Fruit fly (Drosophila melanogaster): ENCODE data around the gene Vps2.

Vps2 gene

DNA sequence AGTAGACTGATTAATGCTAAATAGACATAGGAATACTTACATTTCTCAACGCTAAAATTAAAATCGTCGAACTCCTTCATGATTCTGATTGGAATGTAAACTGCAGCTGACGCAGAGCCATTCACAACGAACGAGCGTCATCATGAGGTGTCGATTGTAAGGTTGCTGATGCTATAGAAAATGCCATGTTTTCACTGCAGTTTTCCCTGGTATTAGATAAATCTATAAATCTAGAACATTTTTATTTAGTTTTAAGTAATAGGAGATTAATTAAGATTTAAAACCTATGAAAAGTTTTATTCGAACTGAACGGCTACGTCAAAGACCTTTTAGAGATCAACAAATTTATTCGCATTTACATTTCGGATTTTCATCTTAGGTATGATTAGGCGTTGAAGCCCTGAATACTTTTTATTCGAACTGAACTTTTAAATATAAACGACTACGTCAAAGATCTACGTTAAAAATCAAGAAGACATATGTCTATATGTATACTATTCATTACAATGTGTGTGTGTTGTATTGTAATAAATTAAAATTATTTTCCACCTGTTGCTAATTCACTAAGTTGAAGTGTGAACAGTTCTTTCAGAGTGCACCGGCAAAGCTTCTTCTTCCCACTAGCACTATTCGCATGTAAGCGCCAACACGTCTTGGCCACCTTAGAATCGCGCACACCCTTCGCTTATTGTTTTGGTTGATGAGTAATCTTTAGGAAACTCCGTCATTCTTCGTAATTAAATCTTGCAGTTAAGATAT is at the start of gene Vps2, which contains the start of gene Exo84:
TSS of gene Vps2 (plus strand) at position 672 of the 759 bp plus-strand sequence.
TSS of gene Exo84 (minus strand) at position 108 of the 759 bp plus-strand sequence.
- TF ChIP-seq CG17801 (GFP tag; optimal IDR thresholded peaks at IDR 0.05; ENCODE audit: partially characterized antibody), result no peak

- TF ChIP-seq CG17801 (GFP tag; optimal IDR thresholded peaks at IDR 0.05; ENCODE audit: partially characterized antibody), result no peak
Measured at dm6 chr3R:26004377-26005000, 48.1 kb upstream of the Vps2 start.

DNA sequence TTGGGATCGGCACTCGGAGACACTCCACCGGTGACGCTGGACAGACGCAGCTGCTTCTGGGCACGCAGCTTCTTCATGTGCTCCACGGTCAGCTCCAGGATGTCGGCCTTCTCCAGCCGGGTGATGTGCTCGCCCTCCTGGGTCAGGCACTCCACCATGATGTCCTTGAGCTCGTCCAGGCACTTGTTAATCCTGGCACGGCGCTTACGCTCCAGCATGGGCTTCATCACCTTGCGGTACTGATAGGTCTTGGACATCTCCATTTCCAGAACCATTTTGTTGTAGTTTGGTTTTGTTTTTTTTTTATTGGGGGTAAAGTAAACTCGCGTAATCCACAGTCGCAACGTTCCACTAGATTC is 47.0 kb upstream of the Vps2 start:
- no peak for TF ChIP-seq CG17801 (GFP tag; optimal IDR thresholded peaks at IDR 0.05; ENCODE audit: partially characterized antibody)

- TF ChIP-seq CG17801 (GFP tag; optimal IDR thresholded peaks at IDR 0.05; ENCODE audit: partially characterized antibody), result peak; percentile 11
Measured at dm6 chr3R:26005978-26006934, 46.4 kb upstream of the Vps2 start.

DNA sequence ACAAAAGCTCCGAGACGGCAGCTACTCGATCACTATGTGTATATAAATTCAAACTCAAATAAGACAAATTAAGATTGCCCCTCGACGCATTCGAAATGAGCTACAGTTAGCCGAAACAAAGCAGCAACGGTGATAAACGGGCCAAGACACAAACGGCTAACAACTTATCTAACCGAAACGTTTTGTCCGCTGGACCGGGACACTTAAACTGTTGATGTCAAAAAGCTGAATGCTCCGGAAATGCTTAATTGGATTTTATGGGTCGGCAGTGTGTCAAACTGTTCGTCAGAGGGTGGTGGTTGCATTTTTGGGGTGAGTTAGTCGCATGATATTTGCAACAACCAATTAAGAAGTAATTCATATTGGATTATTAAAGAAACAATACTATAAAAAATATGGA is 45.3 kb upstream of the Vps2 start:
- TF ChIP-seq CG17801 (GFP tag; optimal IDR thresholded peaks at IDR 0.05; ENCODE audit: partially characterized antibody), result no peak

- TF ChIP-seq CG17801 (GFP tag; optimal IDR thresholded peaks at IDR 0.05; ENCODE audit: partially characterized antibody), result peak; percentile 76
Measured at dm6 chr3R:26007964-26008868, 44.4 kb upstream of the Vps2 start.

- no peak for TF ChIP-seq CG17801 (GFP tag; optimal IDR thresholded peaks at IDR 0.05; ENCODE audit: partially characterized antibody)
Measured at dm6 chr3R:26008892-26009539, 43.6 kb upstream of the Vps2 start.

dm6 chr3R:26009766-26010414 is 42.7 kb upstream of the Vps2 start:
- no peak for TF ChIP-seq CG17801 (GFP tag; optimal IDR thresholded peaks at IDR 0.05; ENCODE audit: partially characterized antibody)

DNA sequence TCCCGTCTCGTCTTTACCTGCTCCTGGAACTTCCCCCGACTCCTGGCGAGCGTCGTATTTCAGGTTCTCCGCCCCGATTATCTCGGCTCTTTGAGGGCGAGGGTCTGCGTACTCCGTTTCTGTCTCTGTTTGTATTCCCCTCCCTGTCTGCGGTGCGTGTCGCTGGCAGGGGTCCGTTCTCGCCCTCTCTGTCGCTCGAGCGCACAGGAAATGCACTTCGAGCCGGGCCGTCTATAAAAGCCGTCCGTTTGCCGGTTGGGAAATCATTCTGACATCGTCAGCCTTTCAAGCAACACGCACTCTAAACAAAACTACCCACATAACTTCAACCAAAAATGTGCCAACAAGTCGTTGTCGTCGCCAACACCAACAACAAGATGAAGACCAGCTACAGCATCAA is 42.0 kb upstream of the Vps2 start:
- no peak for TF ChIP-seq CG17801 (GFP tag; optimal IDR thresholded peaks at IDR 0.05; ENCODE audit: partially characterized antibody)

dm6 chr3R:26011542-26011941 is 41.1 kb upstream of the Vps2 start:
- TF ChIP-seq CG17801 (GFP tag; optimal IDR thresholded peaks at IDR 0.05; ENCODE audit: partially characterized antibody), result no peak

dm6 chr3R:26012288-26012687 is 40.3 kb upstream of the Vps2 start:
- no peak for TF ChIP-seq CG17801 (GFP tag; optimal IDR thresholded peaks at IDR 0.05; ENCODE audit: partially characterized antibody)

- TF ChIP-seq CG17801 (GFP tag; optimal IDR thresholded peaks at IDR 0.05; ENCODE audit: partially characterized antibody), result no peak
Measured at dm6 chr3R:26012801-26013663, 39.6 kb upstream of the Vps2 start.

DNA sequence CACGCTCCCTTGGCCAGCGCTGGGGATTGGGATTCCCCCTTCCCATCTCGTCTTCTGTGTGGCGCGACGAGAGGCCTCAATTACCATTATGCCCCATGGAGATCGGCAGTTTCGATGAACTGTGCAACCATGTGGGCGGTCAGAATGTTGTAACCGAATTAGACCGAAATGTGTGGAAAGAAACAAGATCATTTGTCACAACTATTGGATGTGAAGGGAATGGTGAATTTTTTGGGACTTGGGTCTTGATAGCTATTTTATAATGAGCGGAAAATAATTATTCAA is 39.0 kb upstream of the Vps2 start:
- no peak for TF ChIP-seq CG17801 (GFP tag; optimal IDR thresholded peaks at IDR 0.05; ENCODE audit: partially characterized antibody)
